Fruit fly (Drosophila melanogaster) whole organism, embryonic: Measurements from ENCODE around the gene HP1b.

ENCODE experiments used
- BEAF-32 ChIP-seq: fragments of 200-800 bp; sonication (Bioruptor generic); optimal IDR thresholded peaks from 3 replicates; lab custom pipeline; 2017; ENCODE audit warnings: missing biosample characterization, missing genetic modification characterization, mild to moderate bottlenecking, moderate library complexity, missing genetic modification reagents
- Bgb ChIP-seq: fragments of 200-800 bp; sonication (Bioruptor generic); IDR thresholded peaks from 2 replicates; pipeline ENCODE4 v1.3.6; 2022; ENCODE audit warnings: missing biosample characterization, missing genetic modification characterization; ENCODE audit not compliant: partially characterized antibody
- CG13287 ChIP-seq: fragments of 200-800 bp; sonication (Bioruptor generic); IDR thresholded peaks from 2 replicates; pipeline ENCODE4 v1.3.6; 2022; ENCODE audit warnings: missing biosample characterization, missing genetic modification characterization; ENCODE audit not compliant: partially characterized antibody
- CG14710 ChIP-seq: fragments of 200-800 bp; sonication (Bioruptor generic); optimal IDR thresholded peaks from 3 replicates; lab custom pipeline; 2019; ENCODE audit warnings: missing biosample characterization, mild to moderate bottlenecking, missing genetic modification characterization, moderate library complexity
- CG14860 ChIP-seq: fragments of 200-800 bp; sonication (Bioruptor generic); IDR thresholded peaks from 3 replicates; pipeline ENCODE4 v1.3.6; 2022; ENCODE audit warnings: missing biosample characterization, missing genetic modification characterization; ENCODE audit not compliant: partially characterized antibody
- CG16813 ChIP-seq: fragments of 200-800 bp; sonication (Bioruptor generic); IDR thresholded peaks from 3 replicates; pipeline ENCODE4 v1.3.6; 2022; ENCODE audit warnings: missing biosample characterization, missing genetic modification characterization; ENCODE audit not compliant: partially characterized antibody
- CG6791 ChIP-seq: fragments of 200-800 bp; sonication (Bioruptor generic); IDR thresholded peaks from 3 replicates; pipeline ENCODE4 v1.3.6; 2022; ENCODE audit warnings: missing biosample characterization, missing genetic modification characterization; ENCODE audit not compliant: partially characterized antibody
- CG7963 ChIP-seq: fragments of 200-800 bp; sonication (Bioruptor generic); IDR thresholded peaks from 3 replicates; pipeline ENCODE4 v1.3.6; 2022; ENCODE audit warnings: missing biosample characterization, missing genetic modification characterization; ENCODE audit not compliant: partially characterized antibody
- Dll ChIP-seq: fragments of 200-800 bp; sonication (Bioruptor generic); IDR thresholded peaks from 4 replicates; pipeline ENCODE4 v1.3.6; 2022; ENCODE audit warnings: missing biosample characterization, missing genetic modification characterization; ENCODE audit not compliant: partially characterized antibody
- Dp ChIP-seq: fragments of 200-800 bp; sonication (Bioruptor generic); optimal IDR thresholded peaks from 2 replicates; lab custom pipeline; 2018; ENCODE audit warnings: missing biosample characterization, mild to moderate bottlenecking, missing genetic modification characterization, moderate library complexity
- Dref ChIP-seq: fragments of 200-800 bp; sonication (Bioruptor generic); IDR thresholded peaks from 2 replicates; pipeline ENCODE4 v1.3.6; 2022; ENCODE audit warnings: missing biosample characterization, missing genetic modification characterization
- E2f2 ChIP-seq: fragments of 200-800 bp; sonication (Bioruptor generic); IDR thresholded peaks from 2 replicates; pipeline ENCODE4 v1.3.6; 2022; ENCODE audit warnings: missing biosample characterization, missing genetic modification characterization
- HLH4C ChIP-seq: fragments of 200-800 bp; sonication (Bioruptor generic); IDR thresholded peaks from 3 replicates; pipeline ENCODE4 v1.3.6; 2022; ENCODE audit warnings: missing biosample characterization, missing genetic modification characterization; ENCODE audit not compliant: partially characterized antibody
- Opbp ChIP-seq: fragments of 200-800 bp; sonication (Bioruptor generic); IDR thresholded peaks from 3 replicates; pipeline ENCODE4 v1.3.6; 2022; ENCODE audit warnings: missing biosample characterization, missing genetic modification characterization; ENCODE audit not compliant: partially characterized antibody
- Scr ChIP-seq: fragments of 200-800 bp; sonication (Bioruptor generic); IDR thresholded peaks from 2 replicates; pipeline ENCODE4 v1.3.6; 2022; ENCODE audit warnings: missing biosample characterization, missing genetic modification characterization; ENCODE audit not compliant: partially characterized antibody
- Sry-δ ChIP-seq: fragments of 200-800 bp; sonication (Bioruptor generic); optimal IDR thresholded peaks from 2 replicates; lab custom pipeline; 2016; ENCODE audit warnings: missing biosample characterization, missing genetic modification characterization
- amos ChIP-seq: fragments of 200-800 bp; sonication (Bioruptor generic); IDR thresholded peaks from 2 replicates; pipeline ENCODE4 v1.3.6; 2022; ENCODE audit warnings: missing biosample characterization, missing genetic modification characterization; ENCODE audit not compliant: partially characterized antibody
- ase ChIP-seq: fragments of 200-800 bp; sonication (Bioruptor generic); IDR thresholded peaks from 3 replicates; pipeline ENCODE4 v1.3.6; 2022; ENCODE audit warnings: missing biosample characterization, missing genetic modification characterization
- ato ChIP-seq: fragments of 200-800 bp; sonication (Bioruptor generic); IDR thresholded peaks from 2 replicates; pipeline ENCODE4 v1.3.6; 2022; ENCODE audit warnings: missing biosample characterization, missing genetic modification characterization; ENCODE audit not compliant: partially characterized antibody
- bbx ChIP-seq: fragments of 200-800 bp; sonication (Bioruptor generic); IDR thresholded peaks from 2 replicates; pipeline ENCODE4 v1.3.6; 2022; ENCODE audit warnings: missing biosample characterization, missing genetic modification characterization; ENCODE audit not compliant: partially characterized antibody
- hb ChIP-seq: fragments of 200-800 bp; sonication (Bioruptor generic); IDR thresholded peaks from 3 replicates; pipeline ENCODE4 v1.3.6; 2022; ENCODE audit warnings: missing biosample characterization, missing genetic modification characterization; ENCODE audit not compliant: partially characterized antibody
- inv ChIP-seq: fragments of 200-800 bp; sonication (Bioruptor generic); IDR thresholded peaks from 2 replicates; pipeline ENCODE4 v1.3.6; 2022; ENCODE audit warnings: missing biosample characterization, missing genetic modification characterization; ENCODE audit not compliant: partially characterized antibody
- knrl ChIP-seq: fragments of 200-800 bp; sonication (Bioruptor generic); IDR thresholded peaks from 3 replicates; pipeline ENCODE4 v1.3.6; 2022; ENCODE audit warnings: missing biosample characterization, missing genetic modification characterization; ENCODE audit not compliant: partially characterized antibody
- nerfin-2 ChIP-seq: fragments of 200-800 bp; sonication (Bioruptor generic); IDR thresholded peaks from 2 replicates; pipeline ENCODE4 v1.3.6; 2022; ENCODE audit warnings: missing biosample characterization, missing genetic modification characterization; ENCODE audit not compliant: partially characterized antibody
- row ChIP-seq: fragments of 200-800 bp; sonication (Bioruptor generic); IDR thresholded peaks from 3 replicates; pipeline ENCODE4 v1.3.6; 2022; ENCODE audit warnings: missing biosample characterization, missing genetic modification characterization
- sug ChIP-seq: fragments of 200-800 bp; optimal IDR thresholded peaks from 2 replicates; lab custom pipeline; 2019; ENCODE audit warnings: missing biosample characterization, mild to moderate bottlenecking, missing genetic modification characterization, moderate library complexity
- tna ChIP-seq: fragments of 200-800 bp; sonication (Bioruptor generic); IDR thresholded peaks from 2 replicates; pipeline ENCODE4 v1.3.6; 2022; ENCODE audit warnings: missing biosample characterization, missing genetic modification characterization; ENCODE audit not compliant: partially characterized antibody
- unc-4 ChIP-seq: fragments of 200-800 bp; sonication (Bioruptor generic); IDR thresholded peaks from 2 replicates; pipeline ENCODE4 v1.3.6; 2022; ENCODE audit warnings: missing biosample characterization, missing genetic modification characterization; ENCODE audit not compliant: partially characterized antibody
- vnd ChIP-seq: fragments of 200-800 bp; sonication (Bioruptor generic); IDR thresholded peaks from 3 replicates; pipeline ENCODE4 v1.3.6; 2022; ENCODE audit warnings: missing biosample characterization, missing genetic modification characterization; ENCODE audit not compliant: partially characterized antibody

The HP1b gene

DNA sequence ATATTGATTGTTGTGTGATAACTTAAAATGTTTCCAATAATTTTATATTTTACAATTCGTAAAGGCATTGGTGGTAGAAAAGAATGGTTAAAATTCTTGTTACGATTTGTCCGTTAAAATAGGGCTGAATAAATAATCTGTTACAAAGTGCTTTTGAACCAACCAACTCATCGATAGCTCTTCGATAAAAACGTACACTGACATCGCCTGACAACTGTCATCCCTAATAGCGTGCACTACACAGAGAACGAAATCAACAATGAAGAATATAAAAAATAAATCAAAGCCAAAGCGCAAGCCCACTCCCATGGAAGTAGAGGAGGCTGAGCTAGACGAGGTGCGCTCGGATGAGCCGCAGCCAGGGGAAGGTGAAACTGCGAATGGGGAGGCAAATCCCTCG, 4.9 kb downstream of the HP1b start, which contains the start of gene CG32708 (continued):
- peak; percentile 2 for TF ChIP-seq sug (tag; lab: Kevin White, UChicago)
- TF ChIP-seq ase = 0 out of 3 replicates have a peak, but pooled peaks have one; percentile 7
- peak; percentile 2 for TF ChIP-seq CG14710 (tag; lab: Kevin White, UChicago)

dm6 chrX:9086702-9087179, 5.9 kb downstream of the HP1b start, which contains the start of gene CG32706:
Gene CG32706 (plus strand): TSS chrX:9087129.
- TF ChIP-seq Sry-δ (GFP tag; lab: Kevin White, UChicago) = peak; percentile 23
- TF ChIP-seq CG13287 (GFP tag; lab: Robert Waterston, UW) = peak; percentile 53
- peak; percentile 19; the same call in 1 of the 2 replicates for TF ChIP-seq tna (GFP tag; lab: Robert Waterston, UW)
- peak; percentile 78 for TF ChIP-seq E2f2 (GFP tag; lab: Robert Waterston, UW)
- TF ChIP-seq nerfin-2 (GFP tag; lab: Robert Waterston, UW) = peak; percentile 44; the same call in 1 of the 2 replicates
- peak; percentile 38; the same call in 1 of the 2 replicates for TF ChIP-seq amos (GFP tag; lab: Robert Waterston, UW)
- TF ChIP-seq hb (GFP tag; lab: Robert Waterston, UW) = peak; percentile 57; the same call in 2 of the 3 replicates
- peak; percentile 58 for TF ChIP-seq Scr
- peak; percentile 68 for TF ChIP-seq Dref (GFP tag; lab: Robert Waterston, UW)
- peak; percentile 61 for TF ChIP-seq CG16813 (GFP tag; lab: Robert Waterston, UW)
- peak; percentile 72 for TF ChIP-seq HLH4C
- peak; percentile 41; the same call in 1 of the 3 replicates for TF ChIP-seq CG14860
- 0 out of 3 replicates have a peak, but pooled peaks have one; percentile 43 for TF ChIP-seq CG7963 (GFP tag; lab: Robert Waterston, UW)
- peak; percentile 68; the same call in 2 of the 3 replicates for TF ChIP-seq CG6791 (GFP tag; lab: Robert Waterston, UW)
- TF ChIP-seq Dll (GFP tag; lab: Robert Waterston, UW) = peak; percentile 60; the same call in 2 of the 4 replicates
- TF ChIP-seq row (GFP tag; lab: Robert Waterston, UW) = 0 out of 3 replicates have a peak, but pooled peaks have one; percentile 9
- peak; percentile 54; the same call in 2 of the 3 replicates for TF ChIP-seq Opbp
- TF ChIP-seq unc-4 (GFP tag; lab: Robert Waterston, UW) = peak; percentile 45; the same call in 1 of the 2 replicates
- peak; percentile 32; the same call in 1 of the 2 replicates for TF ChIP-seq inv
- TF ChIP-seq knrl = peak; percentile 30; the same call in 1 of the 3 replicates
- TF ChIP-seq bbx = peak; percentile 52; the same call in 1 of the 2 replicates
- TF ChIP-seq vnd (GFP tag; lab: Robert Waterston, UW) = peak; percentile 51; the same call in 1 of the 3 replicates
- TF ChIP-seq Bgb (GFP tag; lab: Robert Waterston, UW) = peak; percentile 54; the same call in 1 of the 2 replicates

dm6 chrX:9087920-9088417, 7.1 kb downstream of the HP1b start, which contains the start of gene CG6999:
Gene CG6999 (plus strand): TSS chrX:9088367.
- TF ChIP-seq ato (GFP tag; lab: Robert Waterston, UW) (peak; percentile 42; the same call in 1 of the 2 replicates), E2f2 (GFP tag; lab: Robert Waterston, UW) (peak; percentile 74), knrl (0 out of 3 replicates have a peak, but pooled peaks have one; percentile 35), HLH4C (peak; percentile 60; the same call in 1 of the 3 replicates), Sry-δ (GFP tag; lab: Kevin White, UChicago) (peak; percentile 6), Dp (GFP tag; lab: Kevin White, UChicago) (peak; percentile 9), amos (GFP tag; lab: Robert Waterston, UW) (peak; percentile 34; the same call in 1 of the 2 replicates), bbx (peak; percentile 36; the same call in 1 of the 2 replicates), CG13287 (GFP tag; lab: Robert Waterston, UW) (peak; percentile 39; the same call in 1 of the 2 replicates), Bgb (GFP tag; lab: Robert Waterston, UW) (peak; percentile 33; the same call in 1 of the 2 replicates), Dll (GFP tag; lab: Robert Waterston, UW) (peak; percentile 56; the same call in 1 of the 4 replicates), BEAF-32 (GFP tag; lab: Kevin White, UChicago) (peak; percentile 34), CG16813 (GFP tag; lab: Robert Waterston, UW) (0 out of 3 replicates have a peak, but pooled peaks have one; percentile 44), Dref (GFP tag; lab: Robert Waterston, UW) (peak; percentile 60), CG6791 (GFP tag; lab: Robert Waterston, UW) (peak; percentile 39; the same call in 2 of the 3 replicates), CG14860 (0 out of 3 replicates have a peak, but pooled peaks have one; percentile 16), Opbp (0 out of 3 replicates have a peak, but pooled peaks have one; percentile 39), Scr (peak; percentile 54), hb (GFP tag; lab: Robert Waterston, UW) (0 out of 3 replicates have a peak, but pooled peaks have one; percentile 46)
